Worm (Caenorhabditis elegans): Measurements from ENCODE around the gene cht-5.

cht-5 gene

ce11 chrV:10114329-10114728, at the start of gene cht-5:
TSS of gene cht-5 (plus strand) at chrV:10114629.
- TF ChIP-seq egl-27 (tag; optimal IDR thresholded peaks at IDR 0.05) = no peak
- TF ChIP-seq zag-1 (tag; optimal IDR thresholded peaks at IDR 0.05) = no peak

DNA sequence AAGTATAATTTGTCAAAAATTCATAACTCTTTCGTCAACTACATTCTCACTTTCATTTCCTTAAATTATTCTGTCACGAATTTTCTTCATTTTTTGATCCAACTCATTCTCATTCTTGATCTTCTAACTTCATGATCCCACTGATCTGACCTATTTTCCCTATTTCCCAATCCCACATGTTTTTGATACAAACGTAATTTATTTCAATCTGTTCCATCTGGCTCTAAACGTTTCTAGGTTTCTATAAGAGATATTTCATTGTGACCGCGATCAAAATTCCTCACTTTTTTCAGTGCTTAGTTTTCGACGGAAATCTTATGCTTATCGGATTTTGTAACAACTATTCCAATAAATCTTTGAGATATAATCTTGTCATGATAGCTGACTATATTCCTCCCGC, 48.8 kb upstream of the cht-5 start:
- no peak for TF ChIP-seq lin-39 (tag; optimal IDR thresholded peaks at IDR 0.05)
- no peak for TF ChIP-seq ZK546.5 (tag; optimal IDR thresholded peaks at IDR 0.05)
- no peak for TF ChIP-seq fos-1 (tag; optimal IDR thresholded peaks at IDR 0.05)
- TF ChIP-seq skn-1 (tag; optimal IDR thresholded peaks at IDR 0.05) = no peak
- TF ChIP-seq dmd-4 (tag; optimal IDR thresholded peaks at IDR 0.05) = no peak
- TF ChIP-seq ztf-11 (tag; optimal IDR thresholded peaks at IDR 0.05) = no peak
- TF ChIP-seq zag-1 (tag; optimal IDR thresholded peaks at IDR 0.05) = no peak
- TF ChIP-seq crh-2 (tag; optimal IDR thresholded peaks at IDR 0.05) = no peak
- TF ChIP-seq nhr-6 (tag; optimal IDR thresholded peaks at IDR 0.05) = no peak
- TF ChIP-seq alr-1 (tag; optimal IDR thresholded peaks at IDR 0.05) = no peak
- TF ChIP-seq unc-39 (tag; optimal IDR thresholded peaks at IDR 0.05) = no peak
- no peak for TF ChIP-seq ceh-82 (tag; optimal IDR thresholded peaks at IDR 0.05)
- TF ChIP-seq aly-2 (tag; optimal IDR thresholded peaks at IDR 0.05) = no peak

DNA sequence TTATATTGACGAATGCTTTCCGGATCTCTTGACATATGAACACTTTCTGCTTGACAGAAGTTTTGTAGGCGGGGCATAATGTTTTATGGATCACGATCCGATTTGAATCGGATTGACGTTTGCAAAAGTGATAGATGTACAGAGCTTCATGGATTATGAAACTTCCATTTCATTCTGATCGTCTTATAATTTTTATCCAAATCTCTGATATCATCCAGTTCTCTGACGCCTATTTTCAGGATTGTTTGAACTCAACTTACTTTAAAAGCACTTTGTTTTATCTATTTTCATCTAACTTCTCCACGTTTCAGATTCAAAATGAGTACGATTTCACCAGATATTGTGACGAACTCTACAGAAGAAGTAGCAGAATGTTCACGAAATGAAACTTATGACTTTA, 47.7 kb upstream of the cht-5 start, which contains the start of gene npr-39:
TSS of gene npr-39 (plus strand) at position 301 of the 400 bp plus-strand sequence.
- TF ChIP-seq nhr-11 (tag; optimal IDR thresholded peaks at IDR 0.05) (no peak), zag-1 (tag; optimal IDR thresholded peaks at IDR 0.05) (no peak), C34F6.9 (tag; optimal IDR thresholded peaks at IDR 0.05) (no peak), ztf-11 (tag; optimal IDR thresholded peaks at IDR 0.05) (no peak), skn-1 (tag; optimal IDR thresholded peaks at IDR 0.05) (no peak), unc-39 (tag; optimal IDR thresholded peaks at IDR 0.05) (no peak), sma-9 (GFP tag; optimal IDR thresholded peaks at IDR 0.05) (no peak), sma-9 (tag; optimal IDR thresholded peaks at IDR 0.05) (no peak), ZK546.5 (tag; optimal IDR thresholded peaks at IDR 0.05) (no peak), R02D3.7 (tag; optimal IDR thresholded peaks at IDR 0.05) (no peak), egl-27 (tag; optimal IDR thresholded peaks at IDR 0.05) (no peak), nhr-129 (tag; optimal IDR thresholded peaks at IDR 0.05) (no peak), nhr-6 (tag; optimal IDR thresholded peaks at IDR 0.05) (no peak), unc-55 (GFP tag; optimal IDR thresholded peaks at IDR 0.05) (no peak), lsy-2 (tag; optimal IDR thresholded peaks at IDR 0.05) (no peak)

ce11 chrV:10070541-10070940, 43.9 kb upstream of the cht-5 start, which contains the start of gene nhr-192:
TSS of gene nhr-192 (minus strand) at chrV:10070641.
- no peak for TF ChIP-seq ZK546.5 (tag; optimal IDR thresholded peaks at IDR 0.05)
- TF ChIP-seq nhr-129 (tag; optimal IDR thresholded peaks at IDR 0.05) = no peak
- TF ChIP-seq sem-4 (tag; optimal IDR thresholded peaks at IDR 0.05) = no peak
- TF ChIP-seq sma-9 (GFP tag; optimal IDR thresholded peaks at IDR 0.05) = no peak
- TF ChIP-seq sma-9 (tag; optimal IDR thresholded peaks at IDR 0.05) = no peak
- TF ChIP-seq lsy-2 (tag; optimal IDR thresholded peaks at IDR 0.05) = no peak
- TF ChIP-seq nhr-11 (tag; optimal IDR thresholded peaks at IDR 0.05) = no peak

DNA sequence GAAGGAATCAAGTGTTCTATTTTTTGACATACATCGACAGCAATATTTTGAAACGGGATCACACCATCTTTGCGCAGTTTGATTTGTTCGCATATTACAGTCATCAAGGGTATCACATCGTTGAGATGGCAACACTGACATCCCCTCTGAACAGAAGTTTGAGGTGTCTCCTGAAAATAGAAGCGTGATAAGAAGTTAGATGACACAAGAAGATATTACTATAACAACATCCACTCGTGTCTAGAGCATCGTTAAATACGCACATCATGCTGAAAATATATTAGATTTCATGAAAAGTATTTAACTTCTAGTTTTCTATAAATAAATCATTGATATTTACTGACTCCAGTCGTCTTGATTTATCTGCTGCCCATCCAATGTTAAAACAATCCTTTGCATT, 41.7 kb upstream of the cht-5 start:
- no peak for TF ChIP-seq nhr-12 (tag; optimal IDR thresholded peaks at IDR 0.05)
- no peak for TF ChIP-seq unc-55 (GFP tag; optimal IDR thresholded peaks at IDR 0.05)
- TF ChIP-seq Y55F3AM.14 (GFP tag; optimal IDR thresholded peaks at IDR 0.05) = no peak
- TF ChIP-seq egl-27 (tag; optimal IDR thresholded peaks at IDR 0.05) = no peak
- TF ChIP-seq ama-1 (optimal IDR thresholded peaks at IDR 0.05) = no peak
- TF ChIP-seq mbf-1 (tag; optimal IDR thresholded peaks at IDR 0.05) = no peak
- no peak for TF ChIP-seq nhr-129 (tag; optimal IDR thresholded peaks at IDR 0.05)
- TF ChIP-seq lin-39 (tag; optimal IDR thresholded peaks at IDR 0.05) = no peak
- TF ChIP-seq sma-3 (GFP tag; optimal IDR thresholded peaks at IDR 0.05) = no peak
- no peak for TF ChIP-seq nhr-23 (tag; optimal IDR thresholded peaks at IDR 0.05)
- TF ChIP-seq ztf-4 (tag; optimal IDR thresholded peaks at IDR 0.05) = no peak
- TF ChIP-seq crh-2 (tag; optimal IDR thresholded peaks at IDR 0.05) = no peak
- TF ChIP-seq ZK546.5 (tag; optimal IDR thresholded peaks at IDR 0.05) = no peak
- no peak for TF ChIP-seq alr-1 (tag; optimal IDR thresholded peaks at IDR 0.05)

ce11 chrV:10073793-10074192, 40.6 kb upstream of the cht-5 start, which contains the start of gene F57A8.6:
TSS of gene F57A8.6 (minus strand) at chrV:10073893.
- no peak for TF ChIP-seq R02D3.7 (tag; optimal IDR thresholded peaks at IDR 0.05)
- no peak for TF ChIP-seq skn-1 (tag; optimal IDR thresholded peaks at IDR 0.05)
- TF ChIP-seq unc-55 (GFP tag; optimal IDR thresholded peaks at IDR 0.05) = no peak
- TF ChIP-seq nhr-237 (tag; optimal IDR thresholded peaks at IDR 0.05) = no peak
